Fruit fly (Drosophila melanogaster) whole organism, adult: Measurements from ENCODE around the gene CG11889.

Experiments used
- CG11617 ChIP-seq: fragments of 200-800 bp; sonication (Bioruptor generic); optimal IDR thresholded peaks from 2 replicates; lab custom pipeline; 2017; ENCODE audit warnings: mild to moderate bottlenecking, missing biosample characterization, missing genetic modification reagents, missing genetic modification characterization
- CG12768 ChIP-seq: fragments of 200-800 bp; sonication (Bioruptor generic); optimal IDR thresholded peaks from 2 replicates; lab custom pipeline; 2017; ENCODE audit warnings: missing biosample characterization, missing genetic modification characterization, mild to moderate bottlenecking, moderate library complexity, missing genetic modification reagents
- CG14711 ChIP-seq: fragments of 200-800 bp; sonication (Bioruptor generic); optimal IDR thresholded peaks from 2 replicates; lab custom pipeline; 2018; ENCODE audit warnings: missing biosample characterization, mild to moderate bottlenecking, missing genetic modification characterization, moderate library complexity
- CG1620 ChIP-seq: fragments of 200-800 bp; sonication (Bioruptor generic); optimal IDR thresholded peaks from 2 replicates; lab custom pipeline; 2016; ENCODE audit warnings: missing biosample characterization, missing genetic modification characterization
- CG33017 ChIP-seq: fragments of 200-800 bp; sonication (Bioruptor generic); optimal IDR thresholded peaks from 2 replicates; lab custom pipeline; 2018; ENCODE audit warnings: missing biosample characterization, mild to moderate bottlenecking, missing genetic modification characterization, moderate library complexity
- CG5204 ChIP-seq: fragments of 200-800 bp; sonication (Bioruptor generic); optimal IDR thresholded peaks from 2 replicates; lab custom pipeline; 2016; ENCODE audit warnings: missing biosample characterization, missing genetic modification characterization
- CG7045 ChIP-seq: fragments of 200-800 bp; sonication (Bioruptor generic); optimal IDR thresholded peaks from 2 replicates; lab custom pipeline; 2017; ENCODE audit warnings: missing biosample characterization, mild to moderate bottlenecking, missing genetic modification characterization
- CG7101 ChIP-seq: fragments of 200-800 bp; sonication (Bioruptor generic); optimal IDR thresholded peaks from 2 replicates; lab custom pipeline; 2018; ENCODE audit warnings: missing biosample characterization, mild to moderate bottlenecking, missing genetic modification characterization, moderate library complexity
- Clk ChIP-seq: fragments of 200-800 bp; sonication (Bioruptor generic); optimal IDR thresholded peaks from 2 replicates; lab custom pipeline; 2017; ENCODE audit warnings: missing biosample characterization, missing genetic modification characterization
- Crg-1 ChIP-seq: fragments of 200-800 bp; sonication (Bioruptor generic); optimal IDR thresholded peaks from 2 replicates; lab custom pipeline; 2016; ENCODE audit warnings: missing biosample characterization, missing genetic modification characterization
- Hr96 ChIP-seq: fragments of 200-800 bp; sonication (Bioruptor generic); optimal IDR thresholded peaks from 2 replicates; lab custom pipeline; 2016; ENCODE audit warnings: missing biosample characterization, missing genetic modification characterization
- Mnt ChIP-seq: fragments of 200-800 bp; sonication (Bioruptor generic); optimal IDR thresholded peaks from 2 replicates; lab custom pipeline; 2016; ENCODE audit warnings: missing biosample characterization, mild to moderate bottlenecking, missing genetic modification characterization
- bab1 ChIP-seq: fragments of 200-800 bp; sonication (Bioruptor generic); optimal IDR thresholded peaks from 3 replicates; lab custom pipeline; 2019; ENCODE audit warnings: missing biosample characterization, mild to moderate bottlenecking, missing genetic modification characterization, moderate library complexity
- cic ChIP-seq: fragments of 200-800 bp; sonication (Bioruptor generic); optimal IDR thresholded peaks from 2 replicates; lab custom pipeline; 2017; ENCODE audit warnings: missing biosample characterization, mild to moderate bottlenecking, missing genetic modification characterization, moderate library complexity
- cnc ChIP-seq, 2 experiments: fragments of >200 bp; optimal IDR thresholded peaks; 2 replicates each; lab custom pipeline; 2017
- kay ChIP-seq: fragments of 200-800 bp; sonication (Bioruptor generic); peaks from one replicate; lab custom pipeline; 2016; ENCODE audit warnings: missing biosample characterization, missing genetic modification characterization, borderline replicate concordance
- ovo ChIP-seq: fragments of 200-800 bp; sonication (Bioruptor generic); optimal IDR thresholded peaks from 2 replicates; lab custom pipeline; 2016; ENCODE audit warnings: missing biosample characterization, missing genetic modification characterization
- pad ChIP-seq: fragments of 200-800 bp; sonication (Bioruptor generic); optimal IDR thresholded peaks from 3 replicates; lab custom pipeline; 2017; ENCODE audit warnings: missing biosample characterization, missing genetic modification characterization, mild to moderate bottlenecking, moderate library complexity, missing genetic modification reagents
- tj ChIP-seq: fragments of 200-800 bp; sonication (Bioruptor generic); optimal IDR thresholded peaks from 3 replicates; lab custom pipeline; 2017; ENCODE audit warnings: missing biosample characterization, mild to moderate bottlenecking, missing genetic modification characterization, moderate library complexity
- toe ChIP-seq: fragments of 200-800 bp; sonication (Bioruptor generic); optimal IDR thresholded peaks from 2 replicates; lab custom pipeline; 2016; ENCODE audit warnings: missing biosample characterization, missing genetic modification characterization

CG11889 gene

dm6 chr3R:25318011-25318410 lies 48.0 kb downstream of the CG11889 start, which contains the start of gene CG10553:
CG10553 (minus strand) TSS chr3R:25318111.
- TF ChIP-seq ovo (no peak), pad (GFP tag; lab: Kevin White, UChicago) (no peak), Mnt (GFP tag; lab: Kevin White, UChicago) (no peak), toe (no peak), CG7045 (GFP tag; lab: Kevin White, UChicago) (no peak), CG12768 (GFP tag; lab: Kevin White, UChicago) (no peak), CG7101 (tag; lab: Kevin White, UChicago) (no peak), bab1 (GFP tag; lab: Kevin White, UChicago) (no peak), CG11617 (GFP tag; lab: Kevin White, UChicago) (no peak), cic (GFP tag; lab: Kevin White, UChicago) (no peak), CG14711 (tag; lab: Kevin White, UChicago) (no peak), kay (GFP tag; lab: Kevin White, UChicago) (no peak), CG1620 (no peak), tj (GFP tag; lab: Kevin White, UChicago) (no peak), CG33017 (tag; lab: Kevin White, UChicago) (no peak), Hr96 (GFP tag; lab: Kevin White, UChicago) (no peak), cnc (optimal IDR thresholded peaks at IDR 0.05; lab: Kevin White, UChicago) (no peak)

dm6 chr3R:25320051-25320705 lies 50.2 kb downstream of the CG11889 start, which contains the start of gene CG10560:
CG10560 (minus strand) TSS chr3R:25320101.
- TF ChIP-seq bab1 (GFP tag; lab: Kevin White, UChicago) = no peak
- TF ChIP-seq CG7101 (tag; lab: Kevin White, UChicago) = no peak
- no peak for TF ChIP-seq CG14711 (tag; lab: Kevin White, UChicago)
- peak; percentile 19 to 51 for TF ChIP-seq cnc (optimal IDR thresholded peaks at IDR 0.05; lab: Kevin White, UChicago)
- TF ChIP-seq kay (GFP tag; lab: Kevin White, UChicago) = peak; percentile 74
- peak; percentile 27 for TF ChIP-seq cic (GFP tag; lab: Kevin White, UChicago)
- no peak for TF ChIP-seq Mnt (GFP tag; lab: Kevin White, UChicago)
- TF ChIP-seq CG33017 (tag; lab: Kevin White, UChicago) = no peak

- TF ChIP-seq cic (GFP tag; lab: Kevin White, UChicago) (no peak), CG33017 (tag; lab: Kevin White, UChicago) (no peak), CG11617 (GFP tag; lab: Kevin White, UChicago) (no peak), CG1620 (no peak), Crg-1 (GFP tag; lab: Kevin White, UChicago) (no peak), Clk (GFP tag; lab: Kevin White, UChicago) (no peak), ovo (no peak)
Measured at dm6 chr3R:25320898-25321297, 50.9 kb downstream of the CG11889 start.

- no peak for TF ChIP-seq tj (GFP tag; lab: Kevin White, UChicago)
- TF ChIP-seq CG14711 (tag; lab: Kevin White, UChicago) = no peak
- TF ChIP-seq CG11617 (GFP tag; lab: Kevin White, UChicago) = no peak
- no peak for TF ChIP-seq CG1620
- TF ChIP-seq toe = no peak
- no peak for TF ChIP-seq bab1 (GFP tag; lab: Kevin White, UChicago)
- TF ChIP-seq kay (GFP tag; lab: Kevin White, UChicago) = no peak
- TF ChIP-seq CG7045 (GFP tag; lab: Kevin White, UChicago) = no peak
- no peak for TF ChIP-seq pad (GFP tag; lab: Kevin White, UChicago)
- no peak for TF ChIP-seq cnc (optimal IDR thresholded peaks at IDR 0.05; lab: Kevin White, UChicago)
- TF ChIP-seq CG12768 (GFP tag; lab: Kevin White, UChicago) = no peak
- TF ChIP-seq Clk (GFP tag; lab: Kevin White, UChicago) = no peak
- no peak for TF ChIP-seq CG5204
- no peak for TF ChIP-seq CG7101 (tag; lab: Kevin White, UChicago)
- no peak for TF ChIP-seq Mnt (GFP tag; lab: Kevin White, UChicago)
- TF ChIP-seq cic (GFP tag; lab: Kevin White, UChicago) = no peak
- TF ChIP-seq ovo = no peak
- TF ChIP-seq Crg-1 (GFP tag; lab: Kevin White, UChicago) = no peak
Measured at dm6 chr3R:25321681-25322080, 51.7 kb downstream of the CG11889 start.

- TF ChIP-seq CG12768 (GFP tag; lab: Kevin White, UChicago) (peak; percentile 10), Clk (GFP tag; lab: Kevin White, UChicago) (no peak), kay (GFP tag; lab: Kevin White, UChicago) (no peak), tj (GFP tag; lab: Kevin White, UChicago) (no peak), Hr96 (GFP tag; lab: Kevin White, UChicago) (no peak), cic (GFP tag; lab: Kevin White, UChicago) (peak; percentile 28)
Measured at dm6 chr3R:25322657-25323056, 52.6 kb downstream of the CG11889 start, which contains the start of gene CG10562. CG10562 (minus strand) TSS chr3R:25322757.
